Worm (Caenorhabditis elegans): ENCODE data around the gene tex-2.

DNA sequence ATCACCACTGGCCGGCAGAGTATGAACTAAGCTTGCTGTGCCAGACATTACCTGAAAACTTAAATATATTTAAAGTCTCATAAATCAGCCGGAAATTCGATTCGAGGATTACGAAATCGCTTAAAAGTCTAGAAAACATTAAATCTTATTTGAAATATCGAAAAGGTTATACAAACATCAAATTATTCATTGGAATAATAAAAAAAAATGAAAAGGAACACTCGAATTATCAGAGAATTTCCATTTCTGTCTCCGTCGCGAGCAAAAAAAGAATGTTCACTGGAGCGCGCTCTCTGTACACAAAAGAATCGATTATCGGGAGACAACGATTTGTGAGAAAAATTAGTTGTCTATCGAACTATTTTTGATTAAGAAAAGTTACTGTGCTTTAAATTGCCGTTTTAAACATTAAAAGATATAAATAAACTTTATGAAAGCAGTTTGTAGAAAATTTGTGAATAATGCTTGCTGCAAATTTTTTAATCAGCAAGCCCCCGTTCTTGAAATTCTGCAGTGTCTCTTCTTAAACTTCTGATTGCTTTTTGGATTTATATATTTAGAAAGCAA lies 37.2 kb downstream of the tex-2 start, which contains the start of gene fzo-1:
- TF ChIP-seq tbx-2 (tag; optimal IDR thresholded peaks at IDR 0.05) = peak; percentile 95
- peak; percentile 59 for TF ChIP-seq rnt-1 (tag; optimal IDR thresholded peaks at IDR 0.05)
- TF ChIP-seq unc-55 (GFP tag; optimal IDR thresholded peaks at IDR 0.05) = no peak
- no peak for TF ChIP-seq pha-4 (tag; optimal IDR thresholded peaks at IDR 0.05)
- TF ChIP-seq pqm-1 (tag; optimal IDR thresholded peaks at IDR 0.05) = peak; percentile 74
- no peak for TF ChIP-seq ama-1 (optimal IDR thresholded peaks at IDR 0.05)
- peak; percentile 39 for TF ChIP-seq ceh-19 (GFP tag; optimal IDR thresholded peaks at IDR 0.05)
- TF ChIP-seq ceh-45 (GFP tag; IDR thresholded peaks at IDR 0.05) = no peak
- peak; percentile 68 for TF ChIP-seq ztf-16 (tag; optimal IDR thresholded peaks at IDR 0.05)
- TF ChIP-seq Y22D7AL.16 (tag; optimal IDR thresholded peaks at IDR 0.05) = no peak
- peak; percentile 23 for TF ChIP-seq ceh-48 (tag; optimal IDR thresholded peaks at IDR 0.05)
- TF ChIP-seq fkh-10 (GFP tag; optimal IDR thresholded peaks at IDR 0.05) = no peak
